Fruit fly (Drosophila melanogaster): Measurements from ENCODE around the gene cry.

dm6 chr3R:19211778-19212177, at the start of gene cry:
- no peak for TF ChIP-seq CG8478 (optimal IDR thresholded peaks at IDR 0.05)
- no peak for TF ChIP-seq CTCF (optimal IDR thresholded peaks at IDR 0.05)
